Fruit fly (Drosophila melanogaster) whole organism, prepupa: ENCODE results near the gene Cad88C.

Experiments
- Blimp-1 ChIP-seq: fragments of 200-800 bp; sonication (Bioruptor generic); optimal IDR thresholded peaks from 3 replicates; lab custom pipeline; 2017; ENCODE audit warnings: missing biosample characterization, missing genetic modification characterization, mild to moderate bottlenecking, moderate library complexity, missing genetic modification reagents
- CG10631 ChIP-seq: fragments of 200-800 bp; sonication (Bioruptor generic); optimal IDR thresholded peaks from 2 replicates; lab custom pipeline; 2016; ENCODE audit warnings: missing biosample characterization, missing genetic modification characterization
- CG10669 ChIP-seq: fragments of 200-800 bp; sonication (Bioruptor generic); optimal IDR thresholded peaks from 3 replicates; lab custom pipeline; 2018; ENCODE audit warnings: missing biosample characterization, mild to moderate bottlenecking, missing genetic modification characterization, moderate library complexity
- CG11762 ChIP-seq: fragments of 200-800 bp; sonication (Bioruptor generic); optimal IDR thresholded peaks from 3 replicates; lab custom pipeline; 2016; ENCODE audit warnings: missing biosample characterization, missing genetic modification characterization; ENCODE audit not compliant: insufficient read depth
- CG15336 ChIP-seq: fragments of 200-800 bp; sonication (Bioruptor generic); IDR thresholded peaks from 2 replicates; pipeline ENCODE4 v1.3.6; 2022; ENCODE audit warnings: missing biosample characterization, missing genetic modification characterization
- CG3032 ChIP-seq: fragments of 200-800 bp; optimal IDR thresholded peaks from 2 replicates; lab custom pipeline; 2019; ENCODE audit warnings: missing biosample characterization, mild to moderate bottlenecking, missing genetic modification characterization, moderate library complexity
- CG31627 ChIP-seq: fragments of 200-800 bp; sonication (Bioruptor generic); optimal IDR thresholded peaks from 3 replicates; lab custom pipeline; 2016; ENCODE audit warnings: missing biosample characterization, missing genetic modification characterization
- CG34406 ChIP-seq: fragments of 200-800 bp; sonication (Bioruptor generic); optimal IDR thresholded peaks from 3 replicates; lab custom pipeline; 2016; ENCODE audit warnings: missing biosample characterization, missing genetic modification characterization
- CG3919 ChIP-seq: fragments of 200-800 bp; sonication (Bioruptor generic); optimal IDR thresholded peaks from 3 replicates; lab custom pipeline; 2016; ENCODE audit warnings: missing biosample characterization, missing genetic modification characterization
- CG6163 ChIP-seq: fragments of 200-800 bp; sonication (Bioruptor generic); IDR thresholded peaks from 3 replicates; pipeline ENCODE4 v1.3.6; 2022; ENCODE audit warnings: missing biosample characterization, missing genetic modification characterization
- CG6276 ChIP-seq: fragments of 200-800 bp; sonication (Bioruptor generic); optimal IDR thresholded peaks from 2 replicates; lab custom pipeline; 2017; ENCODE audit warnings: missing biosample characterization, mild to moderate bottlenecking, missing genetic modification characterization
- CG6792 ChIP-seq: fragments of 200-800 bp; sonication (Bioruptor generic); optimal IDR thresholded peaks from 3 replicates; lab custom pipeline; 2016; ENCODE audit warnings: missing biosample characterization, missing genetic modification characterization
- CG6808 ChIP-seq: fragments of 200-800 bp; sonication (Bioruptor generic); optimal IDR thresholded peaks from 3 replicates; lab custom pipeline; 2017; ENCODE audit warnings: missing biosample characterization, missing genetic modification characterization, mild to moderate bottlenecking, moderate library complexity, missing genetic modification reagents
- CG6854 ChIP-seq: fragments of 200-800 bp; sonication (Bioruptor generic); optimal IDR thresholded peaks from 2 replicates; lab custom pipeline; 2017; ENCODE audit warnings: missing biosample characterization, mild to moderate bottlenecking, missing genetic modification characterization
- CG7368 ChIP-seq: fragments of 200-800 bp; sonication (Bioruptor generic); optimal IDR thresholded peaks from 3 replicates; lab custom pipeline; 2016; ENCODE audit warnings: missing biosample characterization, missing genetic modification characterization
- CG8119 ChIP-seq: fragments of 200-800 bp; sonication (Bioruptor generic); IDR thresholded peaks from 3 replicates; pipeline ENCODE4 v1.3.6; 2022; ENCODE audit warnings: missing biosample characterization, missing genetic modification characterization
- CG8632 ChIP-seq: fragments of 200-800 bp; sonication (Bioruptor generic); optimal IDR thresholded peaks from 3 replicates; lab custom pipeline; 2016; ENCODE audit warnings: missing biosample characterization, missing genetic modification characterization
- CG9139 ChIP-seq: fragments of 200-800 bp; sonication (Bioruptor generic); optimal IDR thresholded peaks from 3 replicates; lab custom pipeline; 2017; ENCODE audit warnings: missing biosample characterization, mild to moderate bottlenecking, missing genetic modification characterization
- Eip75B ChIP-seq: fragments of 200-800 bp; sonication (Bioruptor generic); optimal IDR thresholded peaks from 3 replicates; lab custom pipeline; 2016; ENCODE audit warnings: missing biosample characterization, missing genetic modification characterization
- Eip93F ChIP-seq: fragments of 200-800 bp; sonication (Bioruptor generic); optimal IDR thresholded peaks from 2 replicates; lab custom pipeline; 2016; ENCODE audit warnings: missing biosample characterization, mild to moderate bottlenecking, missing genetic modification characterization
- Ets21C ChIP-seq: fragments of 200-800 bp; sonication (Bioruptor generic); optimal IDR thresholded peaks from 3 replicates; lab custom pipeline; 2016; ENCODE audit warnings: missing biosample characterization, missing genetic modification characterization
- Ets96B ChIP-seq: fragments of 200-800 bp; optimal IDR thresholded peaks from 2 replicates; lab custom pipeline; 2019; ENCODE audit warnings: missing biosample characterization, mild to moderate bottlenecking, missing genetic modification characterization, moderate library complexity
- Hr38 ChIP-seq: sonication (Bioruptor generic); optimal IDR thresholded peaks from 2 replicates; lab custom pipeline; 2016; ENCODE audit warnings: missing biosample characterization, missing genetic modification characterization
- Hr39 ChIP-seq: fragments of 200-800 bp; sonication (Bioruptor generic); optimal IDR thresholded peaks from 2 replicates; lab custom pipeline; 2016; ENCODE audit warnings: missing biosample characterization, missing genetic modification characterization
- Hr4 ChIP-seq: fragments of 200-800 bp; sonication (Bioruptor generic); optimal IDR thresholded peaks from 3 replicates; lab custom pipeline; 2016; ENCODE audit warnings: missing biosample characterization, missing genetic modification characterization
- Smox ChIP-seq: fragments of 200-800 bp; sonication (Bioruptor generic); optimal IDR thresholded peaks from 3 replicates; lab custom pipeline; 2016; ENCODE audit warnings: missing biosample characterization, missing genetic modification characterization
- Sox102F ChIP-seq: fragments of 200-800 bp; sonication (Bioruptor generic); optimal IDR thresholded peaks from 2 replicates; lab custom pipeline; 2016; ENCODE audit warnings: missing biosample characterization, mild to moderate bottlenecking, missing genetic modification characterization
- Sox14 ChIP-seq: fragments of 200-800 bp; sonication (Bioruptor generic); optimal IDR thresholded peaks from 3 replicates; lab custom pipeline; 2016; ENCODE audit warnings: missing biosample characterization, missing genetic modification characterization
- cyc ChIP-seq: fragments of 200-800 bp; sonication (Bioruptor generic); optimal IDR thresholded peaks from 3 replicates; lab custom pipeline; 2016; ENCODE audit warnings: missing biosample characterization, missing genetic modification characterization
- dac ChIP-seq: fragments of 200-800 bp; sonication (Bioruptor generic); optimal IDR thresholded peaks from 2 replicates; lab custom pipeline; 2017; ENCODE audit warnings: missing biosample characterization, mild to moderate bottlenecking, missing genetic modification characterization
- eg ChIP-seq: fragments of 200-800 bp; sonication (Bioruptor generic); IDR thresholded peaks from 3 replicates; pipeline ENCODE4 v1.3.6; 2022; ENCODE audit warnings: missing biosample characterization, missing genetic modification characterization
- esn ChIP-seq: fragments of 200-800 bp; sonication (Bioruptor generic); optimal IDR thresholded peaks from 2 replicates; lab custom pipeline; 2016; ENCODE audit warnings: missing biosample characterization, mild to moderate bottlenecking, missing genetic modification characterization, moderate library complexity
- fd85E ChIP-seq: fragments of 200-800 bp; sonication (Bioruptor generic); optimal IDR thresholded peaks from 3 replicates; lab custom pipeline; 2016; ENCODE audit warnings: missing biosample characterization, missing genetic modification characterization
- fkh ChIP-seq: fragments of 200-800 bp; sonication (Bioruptor generic); optimal IDR thresholded peaks from 3 replicates; lab custom pipeline; 2017; ENCODE audit warnings: missing biosample characterization, mild to moderate bottlenecking, missing genetic modification characterization, moderate library complexity
- lz ChIP-seq: fragments of 200-800 bp; sonication (Bioruptor generic); optimal IDR thresholded peaks from 3 replicates; lab custom pipeline; 2016; ENCODE audit warnings: missing biosample characterization, missing genetic modification characterization
- salr ChIP-seq, 2 experiments: fragments of 200-800 bp; sonication (Bioruptor generic); optimal IDR thresholded peaks; 3 replicates each; lab custom pipeline; 2016 to 2018; ENCODE audit warnings: missing biosample characterization in 2 of 2, missing genetic modification characterization in 2 of 2, mild to moderate bottlenecking in 1 of 2
- spab ChIP-seq: fragments of 200-800 bp; sonication (Bioruptor generic); optimal IDR thresholded peaks from 2 replicates; lab custom pipeline; 2017; ENCODE audit warnings: missing biosample characterization, mild to moderate bottlenecking, missing genetic modification characterization, missing genetic modification reagents
- ss ChIP-seq, 2 experiments: fragments of 200-800 bp; sonication (Bioruptor generic); optimal IDR thresholded peaks; 2 replicates in 1 of 2; 3 replicates in 1 of 2; lab custom pipeline; 2017 to 2018; ENCODE audit warnings: mild to moderate bottlenecking in 2 of 2, missing biosample characterization in 2 of 2, missing genetic modification characterization in 2 of 2, moderate library complexity in 1 of 2
- svp ChIP-seq: fragments of 200-800 bp; sonication (Bioruptor generic); peaks from one replicate; lab custom pipeline; 2016; ENCODE audit warnings: missing biosample characterization, missing genetic modification characterization
- topi ChIP-seq: fragments of 200-800 bp; sonication (Bioruptor generic); optimal IDR thresholded peaks from 3 replicates; lab custom pipeline; 2016; ENCODE audit warnings: missing biosample characterization, missing genetic modification characterization

Cad88C gene

DNA sequence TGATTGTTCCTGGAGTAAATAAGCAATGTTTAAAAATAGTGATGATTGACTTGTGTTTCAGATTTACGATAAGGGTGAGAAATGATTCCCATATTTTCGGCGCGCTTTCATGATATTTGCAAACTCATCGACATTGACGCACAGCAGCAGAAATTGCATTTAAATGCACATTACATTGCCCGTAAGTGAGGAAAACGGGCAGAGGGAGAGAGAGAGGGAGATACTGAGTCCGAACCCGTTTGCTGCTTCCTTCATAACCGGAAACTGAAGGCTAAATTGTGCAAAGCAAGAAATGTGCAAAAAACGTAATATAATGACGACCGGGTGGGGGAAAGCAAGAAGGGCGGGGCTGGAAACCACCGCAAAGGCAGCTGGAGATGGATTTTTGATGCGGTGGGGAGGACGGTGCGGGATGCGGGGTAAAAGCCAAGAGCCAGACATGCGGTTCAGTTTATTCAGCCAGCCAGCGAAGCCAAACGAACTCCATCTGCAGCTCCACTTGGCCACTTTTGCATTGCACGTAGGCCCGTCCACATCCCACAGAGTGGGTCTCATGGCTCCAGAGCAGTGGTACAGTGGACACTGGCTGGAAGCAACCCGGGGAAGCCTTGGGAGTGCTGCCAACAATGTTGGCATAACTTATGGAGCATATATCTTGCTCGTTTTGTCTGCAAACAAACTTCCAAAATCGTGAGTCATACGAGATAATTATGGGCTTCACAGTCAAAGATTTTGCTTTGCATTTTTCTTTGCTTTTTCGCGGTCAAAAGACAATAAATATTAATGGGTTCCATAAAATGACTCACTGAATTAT is 23.0 kb downstream of the Cad88C start (continued):
- TF ChIP-seq CG8119 (peak; percentile 35; the same call in 1 of the 3 replicates), Eip93F (GFP tag; lab: Kevin White, UChicago) (no peak), CG6808 (peak; percentile 32), Hr39 (no peak), Ets96B (no peak), CG10631 (GFP tag; lab: Kevin White, UChicago) (no peak), spab (GFP tag; lab: Kevin White, UChicago) (peak; percentile 22), Blimp-1 (GFP tag; lab: Kevin White, UChicago) (no peak), Smox (GFP tag; lab: Kevin White, UChicago) (no peak), ss (GFP tag; optimal IDR thresholded peaks at IDR 0.05; lab: Kevin White, UChicago) (peak; percentile 43 to 61), Hr38 (no peak), Sox14 (GFP tag; lab: Kevin White, UChicago) (no peak)
- TF ChIP-seq, all 60 proteins: peak for 22

DNA sequence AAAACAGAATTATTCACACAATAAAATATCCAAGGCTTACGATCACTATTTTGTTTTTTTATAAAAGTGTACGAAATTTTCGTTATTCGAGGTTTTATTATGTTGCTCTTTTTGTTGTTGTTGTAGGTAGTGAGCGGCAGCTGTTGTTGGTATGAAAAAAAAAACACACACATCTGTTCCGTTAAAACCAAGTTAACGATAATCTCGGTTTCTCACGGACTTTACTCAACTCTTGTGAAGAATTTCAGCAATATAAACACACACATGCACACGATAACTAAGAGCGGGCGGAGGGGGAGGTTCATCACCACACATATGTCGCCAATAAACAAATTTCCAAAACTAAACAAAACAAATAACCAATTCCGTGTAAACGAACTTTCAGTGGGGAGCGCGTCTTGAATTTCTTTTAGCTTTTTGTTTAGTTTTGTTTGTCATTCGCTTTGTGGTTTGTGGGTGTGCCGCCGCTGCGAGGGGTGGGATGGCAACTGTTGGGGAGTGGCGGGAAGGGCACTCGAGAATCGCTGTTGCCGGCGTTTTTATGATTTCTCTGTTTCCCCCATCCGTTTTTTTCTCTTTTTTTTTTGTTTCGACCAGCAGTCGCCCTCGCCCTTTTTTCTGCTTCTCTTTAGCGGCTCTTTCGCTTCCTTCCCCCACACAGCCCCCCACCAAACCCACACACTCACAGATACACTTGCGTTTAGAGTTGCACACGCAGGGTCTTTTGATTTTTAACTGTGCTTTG is 24.1 kb downstream of the Cad88C start:
- peak; percentile 81 for TF ChIP-seq fkh (GFP tag; lab: Kevin White, UChicago)
- peak in 1 of 2 experiments; percentile 27 for TF ChIP-seq ss (GFP tag; optimal IDR thresholded peaks at IDR 0.05; lab: Kevin White, UChicago)
- TF ChIP-seq CG6792 (GFP tag; lab: Kevin White, UChicago), result no peak
- 0 out of 3 replicates have a peak, but pooled peaks have one; percentile 16 for TF ChIP-seq eg (GFP tag; lab: Robert Waterston, UW)
- TF ChIP-seq Ets21C (GFP tag; lab: Kevin White, UChicago), result no peak
- peak; percentile 13 for TF ChIP-seq CG6808
- peak; percentile 55 for TF ChIP-seq CG6163 (GFP tag; lab: Robert Waterston, UW)
- no peak for TF ChIP-seq Eip93F (GFP tag; lab: Kevin White, UChicago)
- no peak for TF ChIP-seq CG11762 (GFP tag; lab: Kevin White, UChicago)

DNA sequence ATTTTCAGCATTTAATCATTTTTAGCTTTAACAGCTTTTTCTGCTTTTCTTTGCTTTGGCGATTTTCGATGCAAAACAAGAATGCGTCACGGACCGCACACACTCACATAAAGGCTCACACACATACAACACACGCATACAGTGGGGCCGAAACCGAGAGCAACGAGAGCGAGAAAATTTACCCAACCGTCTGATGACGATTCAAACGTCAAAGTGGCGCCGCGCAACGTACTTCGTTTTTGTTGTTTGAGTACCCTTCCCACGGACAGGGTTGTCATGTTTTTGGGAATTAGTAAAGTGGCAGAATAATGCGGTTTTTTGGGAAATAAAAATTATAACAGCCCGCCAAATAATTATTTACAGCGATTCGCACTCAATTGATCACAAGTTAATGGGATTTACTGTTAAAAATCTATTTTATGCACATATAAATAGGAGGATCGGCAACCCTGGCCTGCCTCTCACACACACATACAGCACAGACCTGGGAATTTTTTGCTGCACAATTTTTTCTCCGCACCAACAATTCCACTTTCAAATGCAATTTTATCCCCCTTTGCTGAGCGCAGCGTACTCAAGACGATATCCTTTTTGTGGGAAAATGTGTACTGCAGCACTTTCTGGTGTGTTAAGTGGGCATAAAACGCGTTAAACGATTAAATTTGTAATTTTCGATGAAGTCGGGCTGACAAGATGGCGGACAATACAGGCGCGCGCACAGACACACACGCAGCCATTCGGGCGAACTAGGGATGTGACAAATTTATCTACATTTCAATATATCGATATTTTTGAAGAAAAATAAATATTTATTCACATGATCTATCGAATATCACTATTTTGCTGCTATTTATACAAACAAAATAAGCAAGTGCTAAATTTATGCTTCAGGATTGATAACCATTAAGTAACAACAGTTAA is 25.0 kb downstream of the Cad88C start:
- TF ChIP-seq ss (GFP tag; optimal IDR thresholded peaks at IDR 0.05; lab: Kevin White, UChicago) (peak; percentile 91 to 92), CG6792 (GFP tag; lab: Kevin White, UChicago) (peak; percentile 94), CG8119 (peak; percentile 91), salr (GFP tag; optimal IDR thresholded peaks at IDR 0.05; lab: Kevin White, UChicago) (peak; percentile 79 to 91), CG34406 (GFP tag; lab: Kevin White, UChicago) (peak; percentile 94), Ets96B (peak; percentile 91), fd85E (GFP tag; lab: Kevin White, UChicago) (peak; percentile 87), cyc (GFP tag; lab: Kevin White, UChicago) (peak; percentile 92), CG6808 (peak; percentile 93), CG15336 (peak; percentile 94), CG6276 (GFP tag; lab: Kevin White, UChicago) (peak; percentile 93), Hr4 (GFP tag; lab: Kevin White, UChicago) (peak; percentile 94), CG3919 (GFP tag; lab: Kevin White, UChicago) (peak; percentile 95), CG31627 (GFP tag; lab: Kevin White, UChicago) (peak; percentile 95), Smox (GFP tag; lab: Kevin White, UChicago) (peak; percentile 92), CG3032 (tag; lab: Kevin White, UChicago) (peak; percentile 92), fkh (GFP tag; lab: Kevin White, UChicago) (peak; percentile 66), CG6854 (GFP tag; lab: Kevin White, UChicago) (peak; percentile 94), svp (GFP tag; lab: Kevin White, UChicago) (peak; percentile 97), Eip75B (GFP tag; lab: Kevin White, UChicago) (peak; percentile 94), CG11762 (GFP tag; lab: Kevin White, UChicago) (peak; percentile 86), CG8632 (peak; percentile 93), Sox14 (GFP tag; lab: Kevin White, UChicago) (peak; percentile 95), dac (peak; percentile 73), esn (GFP tag; lab: Kevin White, UChicago) (peak; percentile 96), lz (GFP tag; lab: Kevin White, UChicago) (peak; percentile 94), eg (GFP tag; lab: Robert Waterston, UW) (peak; percentile 95), CG9139 (peak; percentile 82), topi (GFP tag; lab: Kevin White, UChicago) (peak; percentile 93), CG10669 (GFP tag; lab: Kevin White, UChicago) (peak; percentile 92), CG7368 (GFP tag; lab: Kevin White, UChicago) (peak; percentile 85), Sox102F (GFP tag; lab: Kevin White, UChicago) (peak; percentile 95)
